Worm (Caenorhabditis elegans) whole organism, L4 larva: Measurements from ENCODE around the gene madf-5.
A peak's percentile ranks its signal among the peaks of the same experiment; 100 is the strongest.

ENCODE experiments used
- F10B5.3 ChIP-seq: sonication (generic microtip); optimal IDR thresholded peaks from 2 replicates; lab custom pipeline; 2016; ENCODE audit warnings: mild to moderate bottlenecking, missing genetic modification characterization, missing compliant biosample characterization
- F26F4.8 ChIP-seq: fragments of 200-800 bp; sonication (Bioruptor generic); conservative IDR thresholded peaks from 2 replicates; pipeline ENCODE4 v1.3.6; 2022; ENCODE audit warnings: missing genetic modification characterization, missing compliant biosample characterization
- F37D6.2 ChIP-seq: sonication (generic microtip); optimal IDR thresholded peaks from 2 replicates; lab custom pipeline; 2016; ENCODE audit warnings: mild to moderate bottlenecking, missing genetic modification characterization, missing compliant biosample characterization
- T20F7.1 ChIP-seq: fragments of 200-800 bp; sonication (Bioruptor generic); optimal IDR thresholded peaks from 2 replicates; lab custom pipeline; 2018; ENCODE audit warnings: mild to moderate bottlenecking, missing genetic modification characterization, missing compliant biosample characterization
- T26A8.4 ChIP-seq: fragments of 200-800 bp; sonication (Bioruptor generic); IDR thresholded peaks from 2 replicates; pipeline ENCODE4 v1.3.6; 2022; ENCODE audit warnings: missing genetic modification characterization, missing compliant biosample characterization
- Y105C5A.15 ChIP-seq: fragments of 200-800 bp; sonication (Bioruptor generic); IDR thresholded peaks from 2 replicates; pipeline ENCODE4 v1.3.6; 2022; ENCODE audit warnings: missing genetic modification characterization, missing compliant biosample characterization
- Y75B8A.6 ChIP-seq: fragments of 200-800 bp; sonication (Bioruptor generic); IDR thresholded peaks from 2 replicates; pipeline ENCODE4 v1.3.6; 2022; ENCODE audit warnings: missing genetic modification reagents, missing genetic modification characterization, missing compliant biosample characterization
- aha-1 ChIP-seq: fragments of 150-350 bp; peaks from one replicate; lab custom pipeline; 2014; ENCODE audit warnings: missing biosample characterization, missing genetic modification characterization
- aly-2 ChIP-seq: sonication (generic microtip); optimal IDR thresholded peaks from 2 replicates; lab custom pipeline; 2018; ENCODE audit warnings: missing biosample characterization, missing genetic modification characterization
- arid-1 ChIP-seq: fragments of 200-800 bp; sonication (Bioruptor generic); conservative IDR thresholded peaks from 2 replicates; pipeline ENCODE4 v1.3.6; 2022; ENCODE audit warnings: missing genetic modification reagents, missing genetic modification characterization, missing compliant biosample characterization
- attf-4 ChIP-seq: sonication (generic microtip); optimal IDR thresholded peaks from 3 replicates; lab custom pipeline; 2017; ENCODE audit warnings: missing biosample characterization, missing genetic modification characterization
- ceh-32 ChIP-seq: sonication (generic microtip); optimal IDR thresholded peaks from 2 replicates; lab custom pipeline; 2016; ENCODE audit warnings: mild to moderate bottlenecking, missing genetic modification characterization, missing compliant biosample characterization; ENCODE audit not compliant: poor library complexity
- ceh-44 ChIP-seq: fragments of 200-800 bp; sonication (Bioruptor generic); IDR thresholded peaks from 2 replicates; pipeline ENCODE4 v1.3.6; 2022; ENCODE audit warnings: missing genetic modification reagents, missing genetic modification characterization, missing compliant biosample characterization
- ceh-62 ChIP-seq: sonication (generic microtip); optimal IDR thresholded peaks from 2 replicates; lab custom pipeline; 2017; ENCODE audit warnings: missing biosample characterization, missing genetic modification characterization
- ceh-82 ChIP-seq: sonication (generic microtip); optimal IDR thresholded peaks from 2 replicates; lab custom pipeline; 2017; ENCODE audit warnings: missing biosample characterization, missing genetic modification characterization
- cey-2 ChIP-seq: sonication (generic microtip); optimal IDR thresholded peaks from 3 replicates; lab custom pipeline; 2017; ENCODE audit warnings: missing genetic modification characterization, mild to moderate bottlenecking, missing compliant biosample characterization, antibody characterized with exemption, borderline replicate concordance; ENCODE audit not compliant: insufficient read depth
- ctbp-1 ChIP-seq: fragments of 200-800 bp; sonication (Bioruptor generic); IDR thresholded peaks from 2 replicates; pipeline ENCODE4 v1.3.6; 2022; ENCODE audit warnings: missing genetic modification reagents, missing genetic modification characterization, missing compliant biosample characterization
- daf-12 ChIP-seq: fragments of 150-350 bp; optimal IDR thresholded peaks from 2 replicates; lab custom pipeline; 2014; ENCODE audit warnings: missing biosample characterization, missing genetic modification reagents, missing genetic modification characterization
- daf-16 ChIP-seq, 3 experiments: sonication (generic microtip); optimal IDR thresholded peaks; 2 replicates each; lab custom pipeline; 2016 to 2017; ENCODE audit warnings: missing genetic modification characterization in 3 of 3, missing genetic modification reagents in 3 of 3, mild to moderate bottlenecking in 2 of 3, missing compliant biosample characterization in 2 of 3, missing biosample characterization in 1 of 3, moderate library complexity in 1 of 3
- daf-8 ChIP-seq: fragments of 200-800 bp; sonication (Bioruptor generic); IDR thresholded peaks from 2 replicates; pipeline ENCODE4 v1.3.6; 2022; ENCODE audit warnings: missing genetic modification characterization, missing compliant biosample characterization
- dmd-9 ChIP-seq: fragments of 200-800 bp; sonication (Bioruptor generic); IDR thresholded peaks from 2 replicates; pipeline ENCODE4 v1.3.6; 2022; ENCODE audit warnings: missing genetic modification reagents, missing genetic modification characterization, missing compliant biosample characterization
- egl-27 ChIP-seq: sonication (generic microtip); optimal IDR thresholded peaks from 3 replicates; lab custom pipeline; 2017; ENCODE audit warnings: missing biosample characterization, missing genetic modification reagents, missing genetic modification characterization
- hif-1 ChIP-seq, 2 experiments: sonication (generic microtip); optimal IDR thresholded peaks; 2 replicates each; lab custom pipeline; 2016 to 2017; ENCODE audit warnings: missing compliant biosample characterization in 2 of 2, missing genetic modification characterization in 2 of 2, missing genetic modification reagents in 2 of 2, missing genotype in 2 of 2, mild to moderate bottlenecking in 1 of 2
- hlh-30 ChIP-seq: sonication (generic microtip); optimal IDR thresholded peaks from 2 replicates; lab custom pipeline; 2017; ENCODE audit warnings: antibody characterized with exemption, mild to moderate bottlenecking, missing genetic modification characterization, missing compliant biosample characterization; ENCODE audit not compliant: insufficient read depth
- hmg-1.1 ChIP-seq: fragments of 200-800 bp; sonication (Bioruptor generic); IDR thresholded peaks from 2 replicates; pipeline ENCODE4 v1.3.6; 2022; ENCODE audit warnings: missing genetic modification reagents, missing genetic modification characterization, missing compliant biosample characterization
- jun-1 ChIP-seq: fragments of 150-350 bp; optimal IDR thresholded peaks from 2 replicates; lab custom pipeline; 2014; ENCODE audit warnings: missing biosample characterization, missing genetic modification reagents, missing genetic modification characterization
- lin-13 ChIP-seq: fragments of 150-350 bp; optimal IDR thresholded peaks from 2 replicates; lab custom pipeline; 2014; ENCODE audit warnings: missing biosample characterization, missing genetic modification reagents, missing genetic modification characterization
- lin-29 ChIP-seq: fragments of 200-800 bp; sonication (Bioruptor generic); IDR thresholded peaks from 2 replicates; pipeline ENCODE4 v1.3.6; 2022; ENCODE audit warnings: missing genetic modification reagents, missing genetic modification characterization, missing compliant biosample characterization
- lin-39 ChIP-seq: fragments of 150-350 bp; optimal IDR thresholded peaks from 2 replicates; lab custom pipeline; 2014; ENCODE audit warnings: missing biosample characterization, missing genetic modification reagents, missing genetic modification characterization
- lsy-2 ChIP-seq, 2 experiments: fragments of 150-350 bp in 1 of 2; sonication (generic microtip) in 1 of 2; optimal IDR thresholded peaks; 2 replicates each; lab custom pipeline; 2014 to 2017; ENCODE audit warnings: missing biosample characterization in 2 of 2, missing genetic modification characterization in 2 of 2
- madf-9 ChIP-seq: fragments of 200-800 bp; sonication (Bioruptor generic); conservative IDR thresholded peaks from 2 replicates; pipeline ENCODE4 v1.3.6; 2022; ENCODE audit warnings: missing genetic modification reagents, missing genetic modification characterization, missing compliant biosample characterization
- mdl-1 ChIP-seq, 2 experiments: fragments of 150-350 bp in 1 of 2; sonication (generic microtip) in 1 of 2; optimal IDR thresholded peaks; 2 replicates each; lab custom pipeline; 2014 to 2017; ENCODE audit warnings: missing biosample characterization in 2 of 2, missing genetic modification characterization in 2 of 2
- mes-2 ChIP-seq: sonication (generic microtip); optimal IDR thresholded peaks from 2 replicates; lab custom pipeline; 2016; ENCODE audit warnings: missing genotype, mild to moderate bottlenecking, missing genetic modification characterization, missing compliant biosample characterization; ENCODE audit not compliant: poor library complexity, severe bottlenecking
- nhr-11 ChIP-seq: fragments of 150-350 bp; optimal IDR thresholded peaks from 2 replicates; lab custom pipeline; 2014; ENCODE audit warnings: missing biosample characterization, missing genetic modification characterization
- nhr-111 ChIP-seq: fragments of 200-800 bp; sonication (Bioruptor generic); optimal IDR thresholded peaks from 2 replicates; lab custom pipeline; 2018; ENCODE audit warnings: mild to moderate bottlenecking, missing genetic modification characterization, missing compliant biosample characterization
- nhr-237 ChIP-seq: sonication (generic microtip); optimal IDR thresholded peaks from 2 replicates; lab custom pipeline; 2017; ENCODE audit warnings: missing biosample characterization, missing genetic modification characterization
- nhr-28 ChIP-seq: fragments of 150-350 bp; optimal IDR thresholded peaks from 2 replicates; lab custom pipeline; 2014; ENCODE audit warnings: missing biosample characterization, missing genetic modification characterization
- nhr-76 ChIP-seq: fragments of 150-350 bp; optimal IDR thresholded peaks from 2 replicates; lab custom pipeline; 2014; ENCODE audit warnings: missing biosample characterization, missing genetic modification characterization
- nhr-77 ChIP-seq: fragments of 150-350 bp; optimal IDR thresholded peaks from 2 replicates; lab custom pipeline; 2014; ENCODE audit warnings: missing biosample characterization, missing genetic modification characterization
- rbr-2 ChIP-seq: sonication (generic microtip); optimal IDR thresholded peaks from 2 replicates; lab custom pipeline; 2016; ENCODE audit warnings: missing genotype, missing genetic modification characterization, missing compliant biosample characterization
- saeg-2 ChIP-seq: fragments of 200-800 bp; sonication (Bioruptor generic); IDR thresholded peaks from 2 replicates; pipeline ENCODE4 v1.3.6; 2022; ENCODE audit warnings: missing genetic modification reagents, missing genetic modification characterization, missing compliant biosample characterization
- set-16 ChIP-seq: fragments of 200-800 bp; sonication (Bioruptor generic); IDR thresholded peaks from 2 replicates; pipeline ENCODE4 v1.3.6; 2022; ENCODE audit warnings: missing genetic modification reagents, missing genetic modification characterization, missing compliant biosample characterization
- snpc-1.2 ChIP-seq: fragments of 200-800 bp; sonication (Bioruptor generic); IDR thresholded peaks from 2 replicates; pipeline ENCODE4 v1.3.6; 2022; ENCODE audit warnings: missing genetic modification reagents, missing genetic modification characterization, missing compliant biosample characterization
- snpc-4 ChIP-seq: fragments of 150-350 bp; optimal IDR thresholded peaks from 2 replicates; lab custom pipeline; 2014; ENCODE audit warnings: missing biosample characterization, missing genetic modification characterization
- tra-1 ChIP-seq: fragments of 200-800 bp; sonication (Bioruptor generic); IDR thresholded peaks from 2 replicates; pipeline ENCODE4 v1.3.6; 2022; ENCODE audit warnings: missing genetic modification reagents, missing genetic modification characterization, missing compliant biosample characterization
- unc-130 ChIP-seq: sonication (generic microtip); optimal IDR thresholded peaks from 2 replicates; lab custom pipeline; 2016; ENCODE audit warnings: missing genetic modification reagents, missing genetic modification characterization, missing compliant biosample characterization
- unc-62 ChIP-seq, 3 experiments: fragments of 150-350 bp in 1 of 3; sonication (generic microtip); optimal IDR thresholded peaks in 2 of 3; peaks in 1 of 3; 1 replicate in 1 of 3; 2 replicates in 2 of 3; lab custom pipeline; 2014 to 2017; ENCODE audit warnings: missing biosample characterization in 3 of 3, missing genetic modification characterization in 3 of 3, missing genetic modification reagents in 3 of 3, missing genotype in 1 of 3
- vab-7 ChIP-seq: fragments of 200-800 bp; sonication (Bioruptor generic); IDR thresholded peaks from 2 replicates; pipeline ENCODE4 v1.3.6; 2022; ENCODE audit warnings: missing genetic modification reagents, missing genetic modification characterization, missing compliant biosample characterization
- zfp-2 ChIP-seq: sonication (generic microtip); optimal IDR thresholded peaks from 2 replicates; lab custom pipeline; 2016; ENCODE audit warnings: mild to moderate bottlenecking, missing genetic modification characterization, missing compliant biosample characterization
- zip-2 ChIP-seq: fragments of 150-350 bp; optimal IDR thresholded peaks from 2 replicates; lab custom pipeline; 2014; ENCODE audit warnings: missing biosample characterization, missing genetic modification characterization

Gene madf-5

DNA sequence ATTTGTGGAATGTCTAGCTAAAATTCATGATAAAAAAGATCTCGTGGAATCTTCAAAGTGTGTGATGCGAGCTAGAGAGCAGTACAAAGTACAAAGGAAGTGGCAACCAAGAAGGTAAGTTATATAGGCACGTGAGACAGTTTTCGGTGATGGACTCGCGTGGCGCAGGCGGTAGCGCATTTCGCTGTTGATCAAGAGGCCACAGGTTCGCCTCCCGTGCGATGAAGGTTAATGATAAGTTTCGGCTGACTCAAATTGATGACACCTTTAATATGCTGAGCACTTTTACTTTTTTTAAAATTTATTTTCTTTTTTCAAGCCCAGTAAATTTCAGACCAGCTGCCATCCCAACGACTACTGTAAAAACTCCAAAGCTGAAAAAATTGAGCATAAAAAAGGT, 43.5 kb downstream of the madf-5 start (continued):
- no peak for TF ChIP-seq Y75B8A.6 (GFP tag; lab: Robert Waterston, UW)
- peak in 1 of 2 experiments; percentile 88 for TF ChIP-seq daf-16 (GFP tag; optimal IDR thresholded peaks at IDR 0.05; lab: Kevin White, UChicago)
- TF ChIP-seq daf-16 (tag; optimal IDR thresholded peaks at IDR 0.05; lab: Kevin White, UChicago): peak; percentile 67
- peak; percentile 48 for TF ChIP-seq hlh-30 (tag; lab: Kevin White, UChicago)
- TF ChIP-seq snpc-4 (tag; lab: Kevin White, UChicago): no peak
- no peak for TF ChIP-seq nhr-11 (tag; lab: Kevin White, UChicago)
- TF ChIP-seq mdl-1 (tag; optimal IDR thresholded peaks at IDR 0.05; lab: Kevin White, UChicago): no peak
- TF ChIP-seq cey-2 (tag; lab: Kevin White, UChicago): no peak
- 0 out of 2 replicates have a peak, but pooled peaks have one; percentile 28 for TF ChIP-seq ceh-44 (GFP tag; lab: Robert Waterston, UW)
- TF ChIP-seq lin-13: no peak
- peak in 1 of 2 experiments; percentile 15 for TF ChIP-seq lsy-2 (tag; optimal IDR thresholded peaks at IDR 0.05; lab: Kevin White, UChicago)
- TF ChIP-seq lin-29: no peak
- TF ChIP-seq T26A8.4 (GFP tag; lab: Robert Waterston, UW): peak; percentile 71
- peak; percentile 86 for TF ChIP-seq saeg-2
- no peak for TF ChIP-seq daf-12
- peak; percentile 85 for TF ChIP-seq vab-7 (GFP tag; lab: Robert Waterston, UW)
- peak; percentile 90 for TF ChIP-seq arid-1
- TF ChIP-seq rbr-2: peak; percentile 4
- no peak for TF ChIP-seq ceh-62 (tag; lab: Kevin White, UChicago)
- TF ChIP-seq F10B5.3 (tag; lab: Kevin White, UChicago): no peak
- TF ChIP-seq ceh-32 (tag; lab: Kevin White, UChicago): no peak
- TF ChIP-seq aly-2: no peak
- peak; percentile 85 for TF ChIP-seq tra-1 (GFP tag; lab: Robert Waterston, UW)
- TF ChIP-seq madf-9 (GFP tag; lab: Robert Waterston, UW): peak; percentile 66; the same call in 1 of the 2 replicates
- no peak for TF ChIP-seq jun-1 (tag; lab: Kevin White, UChicago)
- no peak for TF ChIP-seq egl-27 (tag; lab: Kevin White, UChicago)
- peak; percentile 84 for TF ChIP-seq snpc-1.2 (GFP tag; lab: Robert Waterston, UW)
- TF ChIP-seq zip-2 (tag; lab: Kevin White, UChicago): no peak
- no peak for TF ChIP-seq ceh-82 (tag; lab: Kevin White, UChicago)
- no peak for TF ChIP-seq lin-39
- TF ChIP-seq set-16 (GFP tag; lab: Robert Waterston, UW): peak; percentile 20; the same call in 1 of the 2 replicates
- no peak for TF ChIP-seq nhr-28 (tag; lab: Kevin White, UChicago)
- no peak for TF ChIP-seq attf-4 (tag; lab: Kevin White, UChicago)
- no peak for TF ChIP-seq F37D6.2 (tag; lab: Kevin White, UChicago)
- no peak for TF ChIP-seq nhr-237 (tag; lab: Kevin White, UChicago)
- TF ChIP-seq nhr-76 (tag; lab: Kevin White, UChicago): no peak
- no peak for TF ChIP-seq hif-1 (tag; optimal IDR thresholded peaks at IDR 0.05; lab: Kevin White, UChicago)
- no peak for TF ChIP-seq dmd-9 (GFP tag; lab: Robert Waterston, UW)
- peak in 1 of 2 experiments; percentile 96 for TF ChIP-seq unc-62 (GFP tag; optimal IDR thresholded peaks at IDR 0.05 in 1 of 2; lab: Kevin White, UChicago)
- TF ChIP-seq unc-62 (tag; optimal IDR thresholded peaks at IDR 0.05; lab: Kevin White, UChicago): no peak
- no peak for TF ChIP-seq zfp-2 (tag; lab: Kevin White, UChicago)
- no peak for TF ChIP-seq T20F7.1 (GFP tag; lab: Kevin White, UChicago)
- no peak for TF ChIP-seq aha-1
- TF ChIP-seq ctbp-1 (GFP tag; lab: Robert Waterston, UW): peak; percentile 73
- peak; percentile 39 for TF ChIP-seq unc-130 (GFP tag; lab: Kevin White, UChicago)
- no peak for TF ChIP-seq nhr-77 (tag; lab: Kevin White, UChicago)
- peak; percentile 82 for TF ChIP-seq F26F4.8 (GFP tag; lab: Robert Waterston, UW)
- TF ChIP-seq daf-8 (GFP tag; lab: Robert Waterston, UW): no peak
- TF ChIP-seq nhr-111: peak; percentile 2
- TF ChIP-seq mes-2 (tag; lab: Kevin White, UChicago): peak; percentile 78
- peak; percentile 58; the same call in 1 of the 2 replicates for TF ChIP-seq hmg-1.1 (GFP tag; lab: Robert Waterston, UW)
- TF ChIP-seq Y105C5A.15 (GFP tag; lab: Robert Waterston, UW): peak; percentile 81; the same call in 1 of the 2 replicates
